Fruit fly (Drosophila melanogaster): ENCODE results near the gene Mur2B.

- TF ChIP-seq CG8478 (optimal IDR thresholded peaks at IDR 0.05) (no peak), EcR (GFP tag; optimal IDR thresholded peaks at IDR 0.05) (no peak), usp (GFP tag; optimal IDR thresholded peaks at IDR 0.05) (no peak)
Observed at dm6 chrX:1611653-1612319, 56.8 kb downstream of the Mur2B start.
